Worm (Caenorhabditis elegans): ENCODE data around the gene mrps-35.

DNA sequence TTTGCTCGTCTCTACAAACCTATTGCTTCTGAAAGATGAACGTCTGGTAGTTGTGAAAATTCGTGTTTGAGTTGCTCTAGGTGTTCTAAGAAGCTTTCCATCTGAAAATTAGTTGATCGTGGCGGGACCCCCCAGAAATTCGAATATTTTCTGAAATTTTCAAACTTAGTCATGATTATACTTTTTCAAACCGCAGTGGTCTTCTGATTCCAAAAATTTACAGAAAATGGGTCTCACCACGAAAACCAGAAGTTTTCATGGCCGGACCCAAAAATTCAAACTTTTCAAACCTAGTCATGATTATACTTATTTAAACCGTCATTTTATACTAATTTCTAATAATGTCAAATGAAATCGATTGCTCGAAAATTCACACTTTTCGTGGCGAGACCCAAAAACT, 21.0 kb upstream of the mrps-35 start, which contains the start of gene ztf-20:
- TF ChIP-seq fkh-6 (tag; optimal IDR thresholded peaks at IDR 0.05), result no peak
- TF ChIP-seq ama-1 (optimal IDR thresholded peaks at IDR 0.05), result no peak
- TF ChIP-seq hlh-8 (tag; optimal IDR thresholded peaks at IDR 0.05), result no peak
- TF ChIP-seq dmd-4 (tag; optimal IDR thresholded peaks at IDR 0.05; ENCODE audit: borderline replicate concordance), result no peak
- no peak for TF ChIP-seq ttx-3 (tag; optimal IDR thresholded peaks at IDR 0.05)
- TF ChIP-seq nfya-1 (tag; optimal IDR thresholded peaks at IDR 0.05), result no peak
